Fruit fly (Drosophila melanogaster) whole organism, adult: ENCODE data around the gene CG10183.
A peak's percentile ranks its signal among the peaks of the same experiment; 100 is the strongest.

Experiments used
- CG11617 ChIP-seq: fragments of 200-800 bp; sonication (Bioruptor generic); optimal IDR thresholded peaks from 2 replicates; lab custom pipeline; 2017; ENCODE audit warnings: mild to moderate bottlenecking, missing biosample characterization, missing genetic modification reagents, missing genetic modification characterization
- CG12768 ChIP-seq: fragments of 200-800 bp; sonication (Bioruptor generic); optimal IDR thresholded peaks from 2 replicates; lab custom pipeline; 2017; ENCODE audit warnings: missing biosample characterization, missing genetic modification characterization, mild to moderate bottlenecking, moderate library complexity, missing genetic modification reagents
- CG14711 ChIP-seq: fragments of 200-800 bp; sonication (Bioruptor generic); optimal IDR thresholded peaks from 2 replicates; lab custom pipeline; 2018; ENCODE audit warnings: missing biosample characterization, mild to moderate bottlenecking, missing genetic modification characterization, moderate library complexity
- CG1620 ChIP-seq: fragments of 200-800 bp; sonication (Bioruptor generic); optimal IDR thresholded peaks from 2 replicates; lab custom pipeline; 2016; ENCODE audit warnings: missing biosample characterization, missing genetic modification characterization
- CG33017 ChIP-seq: fragments of 200-800 bp; sonication (Bioruptor generic); optimal IDR thresholded peaks from 2 replicates; lab custom pipeline; 2018; ENCODE audit warnings: missing biosample characterization, mild to moderate bottlenecking, missing genetic modification characterization, moderate library complexity
- CG5204 ChIP-seq: fragments of 200-800 bp; sonication (Bioruptor generic); optimal IDR thresholded peaks from 2 replicates; lab custom pipeline; 2016; ENCODE audit warnings: missing biosample characterization, missing genetic modification characterization
- CG7045 ChIP-seq: fragments of 200-800 bp; sonication (Bioruptor generic); optimal IDR thresholded peaks from 2 replicates; lab custom pipeline; 2017; ENCODE audit warnings: missing biosample characterization, mild to moderate bottlenecking, missing genetic modification characterization
- CG7101 ChIP-seq: fragments of 200-800 bp; sonication (Bioruptor generic); optimal IDR thresholded peaks from 2 replicates; lab custom pipeline; 2018; ENCODE audit warnings: missing biosample characterization, mild to moderate bottlenecking, missing genetic modification characterization, moderate library complexity
- Clk ChIP-seq: fragments of 200-800 bp; sonication (Bioruptor generic); optimal IDR thresholded peaks from 2 replicates; lab custom pipeline; 2017; ENCODE audit warnings: missing biosample characterization, missing genetic modification characterization
- Crg-1 ChIP-seq: fragments of 200-800 bp; sonication (Bioruptor generic); optimal IDR thresholded peaks from 2 replicates; lab custom pipeline; 2016; ENCODE audit warnings: missing biosample characterization, missing genetic modification characterization
- Hr96 ChIP-seq: fragments of 200-800 bp; sonication (Bioruptor generic); optimal IDR thresholded peaks from 2 replicates; lab custom pipeline; 2016; ENCODE audit warnings: missing biosample characterization, missing genetic modification characterization
- Mnt ChIP-seq: fragments of 200-800 bp; sonication (Bioruptor generic); optimal IDR thresholded peaks from 2 replicates; lab custom pipeline; 2016; ENCODE audit warnings: missing biosample characterization, mild to moderate bottlenecking, missing genetic modification characterization
- bab1 ChIP-seq: fragments of 200-800 bp; sonication (Bioruptor generic); optimal IDR thresholded peaks from 3 replicates; lab custom pipeline; 2019; ENCODE audit warnings: missing biosample characterization, mild to moderate bottlenecking, missing genetic modification characterization, moderate library complexity
- cic ChIP-seq: fragments of 200-800 bp; sonication (Bioruptor generic); optimal IDR thresholded peaks from 2 replicates; lab custom pipeline; 2017; ENCODE audit warnings: missing biosample characterization, mild to moderate bottlenecking, missing genetic modification characterization, moderate library complexity
- cnc ChIP-seq, 2 experiments: fragments of >200 bp; optimal IDR thresholded peaks; 2 replicates each; lab custom pipeline; 2017
- kay ChIP-seq: fragments of 200-800 bp; sonication (Bioruptor generic); peaks from one replicate; lab custom pipeline; 2016; ENCODE audit warnings: missing biosample characterization, missing genetic modification characterization, borderline replicate concordance
- ovo ChIP-seq: fragments of 200-800 bp; sonication (Bioruptor generic); optimal IDR thresholded peaks from 2 replicates; lab custom pipeline; 2016; ENCODE audit warnings: missing biosample characterization, missing genetic modification characterization
- pad ChIP-seq: fragments of 200-800 bp; sonication (Bioruptor generic); optimal IDR thresholded peaks from 3 replicates; lab custom pipeline; 2017; ENCODE audit warnings: missing biosample characterization, missing genetic modification characterization, mild to moderate bottlenecking, moderate library complexity, missing genetic modification reagents
- tj ChIP-seq: fragments of 200-800 bp; sonication (Bioruptor generic); optimal IDR thresholded peaks from 3 replicates; lab custom pipeline; 2017; ENCODE audit warnings: missing biosample characterization, mild to moderate bottlenecking, missing genetic modification characterization, moderate library complexity
- toe ChIP-seq: fragments of 200-800 bp; sonication (Bioruptor generic); optimal IDR thresholded peaks from 2 replicates; lab custom pipeline; 2016; ENCODE audit warnings: missing biosample characterization, missing genetic modification characterization

CG10183 gene

dm6 chr3R:23598934-23599333 is at the start of gene CG10183:
CG10183 (minus strand) TSS chr3R:23599034.
- TF ChIP-seq pad (GFP tag; lab: Kevin White, UChicago) (no peak), CG11617 (GFP tag; lab: Kevin White, UChicago) (no peak), CG33017 (tag; lab: Kevin White, UChicago) (no peak), tj (no peak), CG14711 (tag; lab: Kevin White, UChicago) (no peak), bab1 (GFP tag; lab: Kevin White, UChicago) (no peak), CG7101 (tag; lab: Kevin White, UChicago) (no peak), CG7045 (GFP tag; lab: Kevin White, UChicago) (no peak), Mnt (GFP tag; lab: Kevin White, UChicago) (no peak), kay (GFP tag; lab: Kevin White, UChicago) (no peak), CG12768 (GFP tag; lab: Kevin White, UChicago) (no peak), CG5204 (no peak), cic (GFP tag; lab: Kevin White, UChicago) (no peak), Crg-1 (GFP tag; lab: Kevin White, UChicago) (no peak), CG1620 (GFP tag; lab: Kevin White, UChicago) (no peak), Hr96 (GFP tag; lab: Kevin White, UChicago) (no peak), Clk (no peak), ovo (GFP tag; lab: Kevin White, UChicago) (no peak), cnc (optimal IDR thresholded peaks at IDR 0.05; lab: Kevin White, UChicago) (no peak), toe (GFP tag; lab: Kevin White, UChicago) (no peak)

- TF ChIP-seq CG14711 (tag; lab: Kevin White, UChicago) (peak; percentile 25), pad (GFP tag; lab: Kevin White, UChicago) (no peak)
Measured at dm6 chr3R:23646183-23646582, 47.3 kb upstream of the CG10183 start.

- no peak for TF ChIP-seq cic (GFP tag; lab: Kevin White, UChicago)
- TF ChIP-seq kay (GFP tag; lab: Kevin White, UChicago), result no peak
- no peak for TF ChIP-seq CG12768 (GFP tag; lab: Kevin White, UChicago)
- TF ChIP-seq ovo (GFP tag; lab: Kevin White, UChicago), result no peak
- TF ChIP-seq cnc (optimal IDR thresholded peaks at IDR 0.05; lab: Kevin White, UChicago), result no peak
- TF ChIP-seq bab1 (GFP tag; lab: Kevin White, UChicago), result no peak
- TF ChIP-seq toe (GFP tag; lab: Kevin White, UChicago), result no peak
- no peak for TF ChIP-seq CG11617 (GFP tag; lab: Kevin White, UChicago)
- TF ChIP-seq CG7101 (tag; lab: Kevin White, UChicago), result no peak
- TF ChIP-seq CG33017 (tag; lab: Kevin White, UChicago), result no peak
- no peak for TF ChIP-seq pad (GFP tag; lab: Kevin White, UChicago)
- no peak for TF ChIP-seq CG14711 (tag; lab: Kevin White, UChicago)
- no peak for TF ChIP-seq CG1620 (GFP tag; lab: Kevin White, UChicago)
- no peak for TF ChIP-seq CG5204
Measured at dm6 chr3R:23642836-23643235, 44.0 kb upstream of the CG10183 start.

dm6 chr3R:23639583-23639982 is 40.7 kb upstream of the CG10183 start:
- no peak for TF ChIP-seq pad (GFP tag; lab: Kevin White, UChicago)
- TF ChIP-seq kay (GFP tag; lab: Kevin White, UChicago), result no peak
- TF ChIP-seq cic (GFP tag; lab: Kevin White, UChicago), result no peak
- no peak for TF ChIP-seq CG11617 (GFP tag; lab: Kevin White, UChicago)
- no peak for TF ChIP-seq CG12768 (GFP tag; lab: Kevin White, UChicago)
- TF ChIP-seq bab1 (GFP tag; lab: Kevin White, UChicago), result no peak
- no peak for TF ChIP-seq toe (GFP tag; lab: Kevin White, UChicago)
- TF ChIP-seq CG7101 (tag; lab: Kevin White, UChicago), result no peak
- no peak for TF ChIP-seq CG33017 (tag; lab: Kevin White, UChicago)
- no peak for TF ChIP-seq Clk
- TF ChIP-seq CG14711 (tag; lab: Kevin White, UChicago), result no peak
- TF ChIP-seq CG7045 (GFP tag; lab: Kevin White, UChicago), result no peak
- TF ChIP-seq Mnt (GFP tag; lab: Kevin White, UChicago), result no peak
- no peak for TF ChIP-seq Crg-1 (GFP tag; lab: Kevin White, UChicago)

- TF ChIP-seq CG5204, result no peak
- TF ChIP-seq bab1 (GFP tag; lab: Kevin White, UChicago), result no peak
- peak; percentile 5 for TF ChIP-seq kay (GFP tag; lab: Kevin White, UChicago)
- no peak for TF ChIP-seq ovo (GFP tag; lab: Kevin White, UChicago)
- TF ChIP-seq CG14711 (tag; lab: Kevin White, UChicago), result no peak
Measured at dm6 chr3R:23638351-23638750, 39.5 kb upstream of the CG10183 start.

dm6 chr3R:23637277-23637676 is 38.4 kb upstream of the CG10183 start:
- TF ChIP-seq bab1 (GFP tag; lab: Kevin White, UChicago), result no peak
- TF ChIP-seq pad (GFP tag; lab: Kevin White, UChicago), result no peak
- TF ChIP-seq CG5204, result no peak
- TF ChIP-seq Mnt (GFP tag; lab: Kevin White, UChicago), result no peak

dm6 chr3R:23634789-23635188 is 36.0 kb upstream of the CG10183 start:
- TF ChIP-seq CG7101 (tag; lab: Kevin White, UChicago), result no peak
- TF ChIP-seq CG14711 (tag; lab: Kevin White, UChicago), result no peak
- no peak for TF ChIP-seq cic (GFP tag; lab: Kevin White, UChicago)
- no peak for TF ChIP-seq tj
